Worm (Caenorhabditis elegans) whole organism, L3 larva: ENCODE measurements around the gene gcsh-1.
"Not testable (repeated sequence)": the region's sequence is repeated elsewhere in the genome, so short reads cannot be mapped to it uniquely, and the experiment has no call there.

ENCODE experiments used
- R02D3.7 ChIP-seq: fragments of 150-350 bp; optimal IDR thresholded peaks from 2 replicates; lab custom pipeline; 2014; ENCODE audit warnings: missing biosample characterization, missing genetic modification characterization
- aly-2 ChIP-seq: fragments of 150-350 bp; optimal IDR thresholded peaks from 2 replicates; lab custom pipeline; 2014; ENCODE audit warnings: missing biosample characterization, missing genetic modification characterization
- ama-1 ChIP-seq: fragments of 150-350 bp; optimal IDR thresholded peaks from 2 replicates; lab custom pipeline; 2018
- ceh-16 ChIP-seq: sonication (generic microtip); optimal IDR thresholded peaks from 2 replicates; lab custom pipeline; 2017; ENCODE audit warnings: missing biosample characterization, missing genetic modification characterization
- ceh-82 ChIP-seq: fragments of 150-350 bp; optimal IDR thresholded peaks from 2 replicates; lab custom pipeline; 2014; ENCODE audit warnings: missing biosample characterization, missing genetic modification characterization
- daf-12 ChIP-seq: fragments of 150-350 bp; optimal IDR thresholded peaks from 2 replicates; lab custom pipeline; 2014; ENCODE audit warnings: missing biosample characterization, missing genetic modification reagents, missing genetic modification characterization
- egl-27 ChIP-seq: sonication (generic microtip); optimal IDR thresholded peaks from 4 replicates; lab custom pipeline; 2017; ENCODE audit warnings: missing biosample characterization, missing genetic modification reagents, missing genetic modification characterization
- egl-5 ChIP-seq: fragments of 150-350 bp; optimal IDR thresholded peaks from 2 replicates; lab custom pipeline; 2017; ENCODE audit warnings: missing biosample characterization, missing genetic modification reagents, missing genetic modification characterization, inconsistent platforms
- elt-1 ChIP-seq: fragments of 150-350 bp; optimal IDR thresholded peaks from 2 replicates; lab custom pipeline; 2014; ENCODE audit warnings: missing biosample characterization, missing genetic modification characterization
- elt-2 ChIP-seq: sonication (generic microtip); optimal IDR thresholded peaks from 2 replicates; lab custom pipeline; 2016; ENCODE audit warnings: missing genetic modification reagents, mild to moderate bottlenecking, missing genetic modification characterization, missing compliant biosample characterization
- elt-3 ChIP-seq, 3 experiments: fragments of 150-350 bp in 1 of 3; sonication (generic microtip) in 2 of 3; optimal IDR thresholded peaks; 2 replicates in 2 of 3; 4 replicates in 1 of 3; lab custom pipeline; 2014 to 2017; ENCODE audit warnings: missing biosample characterization in 3 of 3, missing genetic modification characterization in 3 of 3
- eor-1 ChIP-seq, 2 experiments: fragments of 150-350 bp; optimal IDR thresholded peaks; 2 replicates each; lab custom pipeline; 2014 to 2018; ENCODE audit warnings: missing biosample characterization in 2 of 2, missing genetic modification characterization in 2 of 2
- fkh-2 ChIP-seq: fragments of 150-350 bp; optimal IDR thresholded peaks from 2 replicates; lab custom pipeline; 2014; ENCODE audit warnings: missing biosample characterization, missing genetic modification reagents, missing genetic modification characterization
- hmg-11 ChIP-seq: sonication (generic microtip); optimal IDR thresholded peaks from 2 replicates; lab custom pipeline; 2016; ENCODE audit warnings: missing genetic modification characterization, missing compliant biosample characterization
- jun-1 ChIP-seq: fragments of 150-350 bp; optimal IDR thresholded peaks from 2 replicates; lab custom pipeline; 2014; ENCODE audit warnings: missing biosample characterization, missing genetic modification reagents, missing genetic modification characterization
- lin-15B ChIP-seq: fragments of 150-350 bp; optimal IDR thresholded peaks from 2 replicates; lab custom pipeline; 2014; ENCODE audit warnings: missing biosample characterization, missing genetic modification characterization
- nfya-1 ChIP-seq: sonication (generic microtip); optimal IDR thresholded peaks from 2 replicates; lab custom pipeline; 2017; ENCODE audit warnings: missing genetic modification characterization, mild to moderate bottlenecking, missing compliant biosample characterization, antibody characterized with exemption, moderate library complexity; ENCODE audit not compliant: insufficient read depth
- nhr-11 ChIP-seq: fragments of 150-350 bp; optimal IDR thresholded peaks from 2 replicates; lab custom pipeline; 2014; ENCODE audit warnings: missing biosample characterization, missing genetic modification characterization
- nhr-12 ChIP-seq: fragments of 150-350 bp; optimal IDR thresholded peaks from 2 replicates; lab custom pipeline; 2014; ENCODE audit warnings: missing biosample characterization, missing genetic modification characterization
- nhr-237 ChIP-seq: fragments of 150-350 bp; optimal IDR thresholded peaks from 2 replicates; lab custom pipeline; 2014; ENCODE audit warnings: missing biosample characterization, missing genetic modification characterization
- nhr-28 ChIP-seq: fragments of 150-350 bp; optimal IDR thresholded peaks from 2 replicates; lab custom pipeline; 2014; ENCODE audit warnings: missing biosample characterization, missing genetic modification characterization
- nhr-67 ChIP-seq: fragments of 150-350 bp; optimal IDR thresholded peaks from 2 replicates; lab custom pipeline; 2014; ENCODE audit warnings: missing biosample characterization, missing genetic modification characterization
- nhr-77 ChIP-seq: fragments of 150-350 bp; optimal IDR thresholded peaks from 2 replicates; lab custom pipeline; 2014; ENCODE audit warnings: missing biosample characterization, missing genetic modification characterization
- pqm-1 ChIP-seq: fragments of 150-350 bp; optimal IDR thresholded peaks from 2 replicates; lab custom pipeline; 2017; ENCODE audit warnings: missing biosample characterization, missing genetic modification characterization, inconsistent platforms
- skn-1 ChIP-seq: fragments of 150-350 bp; optimal IDR thresholded peaks from 2 replicates; lab custom pipeline; 2014; ENCODE audit warnings: missing biosample characterization, missing genetic modification characterization
- snpc-4 ChIP-seq: fragments of 150-350 bp; optimal IDR thresholded peaks from 2 replicates; lab custom pipeline; 2014; ENCODE audit warnings: missing biosample characterization, missing genetic modification characterization
- tbx-2 ChIP-seq: sonication (generic microtip); optimal IDR thresholded peaks from 2 replicates; lab custom pipeline; 2016; ENCODE audit warnings: mild to moderate bottlenecking, missing genetic modification characterization, missing compliant biosample characterization
- unc-62 ChIP-seq: fragments of 150-350 bp; sonication (generic microtip); optimal IDR thresholded peaks from 4 replicates; lab custom pipeline; 2014; ENCODE audit warnings: missing biosample characterization, missing genetic modification reagents, missing genetic modification characterization
- ztf-11 ChIP-seq: fragments of 150-350 bp; optimal IDR thresholded peaks from 2 replicates; lab custom pipeline; 2014; ENCODE audit warnings: missing biosample characterization, missing genetic modification characterization
- ztf-4 ChIP-seq: fragments of 150-350 bp; optimal IDR thresholded peaks from 2 replicates; lab custom pipeline; 2014; ENCODE audit warnings: missing biosample characterization, missing genetic modification characterization

Gene gcsh-1

ce11 chrX:14535913-14536312 is 21.0 kb upstream of the gcsh-1 start:
- TF ChIP-seq elt-2 (tag; lab: Kevin White, UChicago): peak; percentile 50
- TF ChIP-seq elt-1 (tag; lab: Kevin White, UChicago): no peak
- peak; percentile 57 for TF ChIP-seq pqm-1
- TF ChIP-seq, all 47 proteins: peak for 2

ce11 chrX:14534596-14534995 is 19.7 kb upstream of the gcsh-1 start:
- TF ChIP-seq ztf-4 (tag; lab: Kevin White, UChicago) (no peak), egl-27 (tag; lab: Kevin White, UChicago) (no peak), R02D3.7 (tag; lab: Kevin White, UChicago) (no peak), ceh-16 (tag; lab: Kevin White, UChicago) (no peak), fkh-2 (no peak), pqm-1 (no peak), nhr-11 (tag; lab: Kevin White, UChicago) (no peak), unc-62 (GFP tag; lab: Kevin White, UChicago) (no peak), lin-15B (tag; lab: Kevin White, UChicago) (no peak), nhr-77 (tag; lab: Kevin White, UChicago) (no peak)

DNA sequence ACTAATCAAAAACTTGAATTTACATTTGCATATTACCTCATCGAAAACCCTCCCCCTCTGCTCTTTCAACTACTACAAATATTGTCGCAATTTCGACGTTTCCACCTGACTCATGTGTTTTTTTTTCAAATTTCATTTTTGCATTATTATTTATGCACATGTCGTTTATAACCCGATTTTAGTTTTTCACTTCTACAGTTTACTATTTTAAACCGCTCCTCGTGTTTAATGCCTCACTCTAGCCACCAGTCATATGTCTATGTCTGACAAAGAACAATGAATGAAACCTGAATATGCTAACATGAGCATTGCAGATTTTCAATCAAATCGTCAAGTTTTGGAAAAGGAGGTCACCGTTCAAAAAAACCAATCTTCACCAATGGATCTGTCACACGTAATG is 19.2 kb upstream of the gcsh-1 start, which contains the start of gene T24C2.5:
TSS of gene T24C2.5 (plus strand) at position 301 of the 400 bp plus-strand sequence.
- TF ChIP-seq elt-1 (tag; lab: Kevin White, UChicago): no peak
- TF ChIP-seq pqm-1: peak; percentile 0
- TF ChIP-seq nhr-237 (tag; lab: Kevin White, UChicago): no peak

- no peak for TF ChIP-seq tbx-2 (tag; lab: Kevin White, UChicago)
- no peak for TF ChIP-seq eor-1 (tag; optimal IDR thresholded peaks at IDR 0.05; lab: Kevin White, UChicago)
- TF ChIP-seq ztf-11 (tag; lab: Kevin White, UChicago): no peak
- TF ChIP-seq nhr-11 (tag; lab: Kevin White, UChicago): no peak
- TF ChIP-seq elt-1 (tag; lab: Kevin White, UChicago): no peak
Observed at ce11 chrX:14530107-14530506, 15.2 kb upstream of the gcsh-1 start, which contains the start of gene nspc-20. nspc-20 (minus strand) TSS chrX:14530207.

ce11 chrX:14528399-14528798 is 13.5 kb upstream of the gcsh-1 start, which contains the start of gene nspc-19:
nspc-19 (plus strand) TSS chrX:14528699.
- TF ChIP-seq nhr-11, hmg-11, ztf-4 (tag; lab: Kevin White, UChicago): not testable (repeated sequence)

ce11 chrX:14527559-14527958 is 12.7 kb upstream of the gcsh-1 start, which contains the start of gene nspc-18:
nspc-18 (minus strand) TSS chrX:14527659.
- TF ChIP-seq daf-12 (tag; lab: Kevin White, UChicago): no peak
- TF ChIP-seq ama-1 (lab: Kevin White, UChicago): no peak
- no peak for TF ChIP-seq nhr-12 (tag; lab: Kevin White, UChicago)
- TF ChIP-seq snpc-4: no peak
- no peak for TF ChIP-seq nhr-67
- no peak for TF ChIP-seq ceh-82
- no peak for TF ChIP-seq nhr-28 (tag; lab: Kevin White, UChicago)
- TF ChIP-seq nfya-1 (tag; lab: Kevin White, UChicago): no peak
- no peak for TF ChIP-seq elt-2 (tag; lab: Kevin White, UChicago)
- no peak for TF ChIP-seq elt-3 (tag; optimal IDR thresholded peaks at IDR 0.05; lab: Kevin White, UChicago)
- TF ChIP-seq R02D3.7 (tag; lab: Kevin White, UChicago): no peak
- TF ChIP-seq ceh-16 (tag; lab: Kevin White, UChicago): no peak
- no peak for TF ChIP-seq jun-1
- no peak for TF ChIP-seq aly-2 (tag; lab: Kevin White, UChicago)
- TF ChIP-seq nhr-77 (tag; lab: Kevin White, UChicago): no peak
- TF ChIP-seq skn-1: no peak
- TF ChIP-seq egl-5 (tag; lab: Kevin White, UChicago): no peak
